Worm (Caenorhabditis elegans) whole organism, mixed stage, embryonic: Measurements from ENCODE around the gene gpdh-2.

ENCODE experiments used
- bed-3 ChIP-seq: fragments of 200-800 bp; sonication (Bioruptor generic); optimal IDR thresholded peaks from 3 replicates; lab custom pipeline; 2018; ENCODE audit warnings: mild to moderate bottlenecking, missing genetic modification characterization, moderate library complexity, missing compliant biosample characterization
- blmp-1 ChIP-seq: fragments of 150-350 bp; optimal IDR thresholded peaks from 2 replicates; lab custom pipeline; 2014; ENCODE audit warnings: missing biosample characterization, missing genetic modification characterization
- ceh-39 ChIP-seq: fragments of 150-350 bp; optimal IDR thresholded peaks from 2 replicates; lab custom pipeline; 2014; ENCODE audit warnings: missing biosample characterization, missing genetic modification characterization
- ceh-43 ChIP-seq: fragments of 200-800 bp; sonication (Bioruptor generic); optimal IDR thresholded peaks from 2 replicates; lab custom pipeline; 2018; ENCODE audit warnings: mild to moderate bottlenecking, missing genetic modification characterization, moderate library complexity, missing compliant biosample characterization
- ceh-83 ChIP-seq: fragments of 200-800 bp; sonication (Bioruptor generic); optimal IDR thresholded peaks from 2 replicates; lab custom pipeline; 2018; ENCODE audit warnings: mild to moderate bottlenecking, missing genetic modification characterization, missing compliant biosample characterization
- ces-1 ChIP-seq: fragments of 150-350 bp; optimal IDR thresholded peaks from 2 replicates; lab custom pipeline; 2014; ENCODE audit warnings: missing biosample characterization, missing genetic modification reagents, missing genetic modification characterization
- cnd-1 ChIP-seq: fragments of 200-800 bp; sonication (Bioruptor generic); optimal IDR thresholded peaks from 2 replicates; lab custom pipeline; 2018; ENCODE audit warnings: mild to moderate bottlenecking, missing genetic modification characterization, missing compliant biosample characterization
- drap-1 ChIP-seq: fragments of 200-800 bp; sonication (Bioruptor generic); optimal IDR thresholded peaks from 3 replicates; lab custom pipeline; 2018; ENCODE audit warnings: mild to moderate bottlenecking, missing genetic modification characterization, missing compliant biosample characterization
- elt-3 ChIP-seq: fragments of 150-350 bp; optimal IDR thresholded peaks from 2 replicates; lab custom pipeline; 2014; ENCODE audit warnings: missing biosample characterization, missing genetic modification characterization
- flh-1 ChIP-seq: fragments of 200-800 bp; sonication (Bioruptor generic); optimal IDR thresholded peaks from 2 replicates; lab custom pipeline; 2018; ENCODE audit warnings: mild to moderate bottlenecking, missing genetic modification characterization, moderate library complexity, missing compliant biosample characterization
- hlh-1 ChIP-seq: fragments of 150-350 bp; optimal IDR thresholded peaks from 2 replicates; lab custom pipeline; 2014; ENCODE audit warnings: missing biosample characterization, missing genetic modification reagents, missing genetic modification characterization
- lin-13 ChIP-seq: fragments of 150-350 bp; optimal IDR thresholded peaks from 2 replicates; lab custom pipeline; 2014; ENCODE audit warnings: missing biosample characterization, missing genetic modification characterization
- lin-32 ChIP-seq: fragments of 200-800 bp; sonication (Bioruptor generic); optimal IDR thresholded peaks from 2 replicates; lab custom pipeline; 2018; ENCODE audit warnings: mild to moderate bottlenecking, missing genetic modification characterization, missing compliant biosample characterization
- lsy-2 ChIP-seq: fragments of 150-350 bp; optimal IDR thresholded peaks from 2 replicates; lab custom pipeline; 2014; ENCODE audit warnings: missing biosample characterization, missing genetic modification characterization
- mab-5 ChIP-seq: fragments of 150-350 bp; optimal IDR thresholded peaks from 2 replicates; lab custom pipeline; 2014; ENCODE audit warnings: missing biosample characterization, missing genetic modification characterization
- mep-1 ChIP-seq: fragments of 150-350 bp; optimal IDR thresholded peaks from 2 replicates; lab custom pipeline; 2017; ENCODE audit warnings: missing biosample characterization, missing genetic modification reagents, missing genetic modification characterization, inconsistent platforms
- mls-2 ChIP-seq: sonication (generic microtip); optimal IDR thresholded peaks from 2 replicates; lab custom pipeline; 2016; ENCODE audit warnings: mild to moderate bottlenecking, missing genetic modification characterization, moderate library complexity, missing compliant biosample characterization
- nhr-12 ChIP-seq: fragments of 150-350 bp; optimal IDR thresholded peaks from 2 replicates; lab custom pipeline; 2014; ENCODE audit warnings: missing biosample characterization, missing genetic modification characterization
- nhr-2 ChIP-seq: fragments of 150-350 bp; optimal IDR thresholded peaks from 2 replicates; lab custom pipeline; 2014; ENCODE audit warnings: missing biosample characterization, missing genetic modification characterization
- nhr-237 ChIP-seq: fragments of 150-350 bp; optimal IDR thresholded peaks from 2 replicates; lab custom pipeline; 2014; ENCODE audit warnings: missing biosample characterization, missing genetic modification characterization
- nhr-28 ChIP-seq: fragments of 150-350 bp; optimal IDR thresholded peaks from 2 replicates; lab custom pipeline; 2014; ENCODE audit warnings: missing biosample characterization, missing genetic modification characterization
- nhr-76 ChIP-seq: sonication (generic microtip); optimal IDR thresholded peaks from 2 replicates; lab custom pipeline; 2017; ENCODE audit warnings: missing biosample characterization, missing genetic modification characterization
- pha-4 ChIP-seq: fragments of 150-350 bp; optimal IDR thresholded peaks from 2 replicates; lab custom pipeline; 2018; ENCODE audit warnings: missing biosample characterization, missing genetic modification reagents, missing genetic modification characterization
- sem-2 ChIP-seq: fragments of 200-800 bp; sonication (Bioruptor generic); optimal IDR thresholded peaks from 2 replicates; lab custom pipeline; 2018; ENCODE audit warnings: mild to moderate bottlenecking, missing genetic modification characterization, missing compliant biosample characterization
- snpc-4 ChIP-seq: fragments of 150-350 bp; optimal IDR thresholded peaks from 2 replicates; lab custom pipeline; 2014; ENCODE audit warnings: missing biosample characterization, missing genetic modification characterization
- sptf-1 ChIP-seq: sonication (generic microtip); optimal IDR thresholded peaks from 2 replicates; lab custom pipeline; 2017; ENCODE audit warnings: mild to moderate bottlenecking, missing genetic modification characterization, moderate library complexity, missing compliant biosample characterization
- tbx-8 ChIP-seq: fragments of 200-800 bp; sonication (Bioruptor generic); optimal IDR thresholded peaks from 2 replicates; lab custom pipeline; 2018; ENCODE audit warnings: mild to moderate bottlenecking, missing genetic modification characterization, moderate library complexity, missing compliant biosample characterization
- unc-120 ChIP-seq: sonication (generic microtip); optimal IDR thresholded peaks from 2 replicates; lab custom pipeline; 2017; ENCODE audit warnings: missing genetic modification characterization, missing compliant biosample characterization; ENCODE audit not compliant: poor library complexity, severe bottlenecking
- unc-39 ChIP-seq: fragments of 150-350 bp; optimal IDR thresholded peaks from 2 replicates; lab custom pipeline; 2014; ENCODE audit warnings: missing biosample characterization, missing genetic modification characterization
- unc-62 ChIP-seq: fragments of 150-350 bp; optimal IDR thresholded peaks from 2 replicates; lab custom pipeline; 2014; ENCODE audit warnings: missing biosample characterization, missing genetic modification reagents, missing genetic modification characterization
- zip-8 ChIP-seq: fragments of 150-350 bp; optimal IDR thresholded peaks from 2 replicates; lab custom pipeline; 2014; ENCODE audit warnings: missing biosample characterization, missing genetic modification characterization
- ztf-11 ChIP-seq: fragments of 150-350 bp; optimal IDR thresholded peaks from 2 replicates; lab custom pipeline; 2014; ENCODE audit warnings: missing biosample characterization, missing genetic modification characterization

Gene gpdh-2

DNA sequence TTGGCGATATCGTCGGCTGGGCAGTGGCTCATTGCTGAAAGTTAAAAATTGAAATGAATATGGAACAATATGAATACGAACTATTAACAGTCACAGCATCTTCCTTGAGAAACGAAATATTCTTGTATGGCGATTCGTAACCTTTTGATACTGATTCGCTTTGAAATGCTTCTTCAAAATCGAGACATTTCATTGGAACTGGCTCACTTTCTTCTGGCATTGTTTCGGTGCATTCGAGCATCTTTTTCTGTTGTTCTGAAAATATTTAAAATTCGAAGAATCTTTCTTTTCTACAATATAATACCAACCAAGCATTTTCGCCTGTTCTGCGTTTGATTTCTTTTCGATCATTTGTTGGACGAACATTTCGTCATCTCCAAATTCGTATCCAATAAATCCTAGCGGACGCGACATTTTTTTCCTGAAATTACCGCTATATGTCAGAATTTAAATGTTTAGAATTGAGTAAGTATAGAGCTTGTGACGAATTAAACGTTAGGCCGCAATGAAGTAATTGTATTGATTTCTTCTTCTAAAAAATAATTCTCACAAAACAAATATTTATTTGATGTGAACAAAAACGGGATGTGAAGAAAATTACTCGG, 34.6 kb downstream of the gpdh-2 start, which contains the start of gene lin-52:
TSS of gene lin-52 (minus strand) at position 421 of the 605 bp plus-strand sequence.
- no peak for TF ChIP-seq hlh-1
- TF ChIP-seq nhr-28 (tag; lab: Kevin White, UChicago): no peak
- no peak for TF ChIP-seq lsy-2
- no peak for TF ChIP-seq ztf-11 (tag; lab: Kevin White, UChicago)
- TF ChIP-seq nhr-2: no peak

DNA sequence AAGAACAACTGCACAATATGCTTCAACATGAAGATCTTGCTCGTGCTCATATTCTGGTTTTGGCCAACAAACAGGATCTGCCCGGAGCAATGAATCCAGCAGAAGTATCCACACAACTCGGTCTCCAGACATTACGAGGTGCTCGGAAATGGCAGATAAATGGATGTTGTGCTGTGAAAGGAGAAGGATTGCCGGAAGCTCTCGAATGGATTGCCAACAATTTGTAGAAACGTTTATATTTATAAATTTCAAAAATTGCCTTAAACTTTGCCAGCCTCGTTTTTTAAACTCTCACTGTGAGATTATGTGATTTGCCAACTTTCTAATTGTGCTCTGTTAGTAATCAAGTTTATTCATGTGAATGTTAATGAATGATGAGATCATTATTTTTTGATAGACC, 35.2 kb downstream of the gpdh-2 start:
- no peak for TF ChIP-seq ces-1 (GFP tag; lab: Kevin White, UChicago)
- no peak for TF ChIP-seq flh-1
- TF ChIP-seq nhr-2: no peak
- TF ChIP-seq unc-120: no peak
- TF ChIP-seq mls-2 (tag; lab: Kevin White, UChicago): no peak
- no peak for TF ChIP-seq ceh-83
- TF ChIP-seq mab-5: no peak
- TF ChIP-seq sem-2: no peak
- TF ChIP-seq bed-3 (GFP tag; lab: Kevin White, UChicago): no peak
- TF ChIP-seq cnd-1 (tag; lab: Kevin White, UChicago): no peak
- TF ChIP-seq zip-8: no peak
- no peak for TF ChIP-seq elt-3 (tag; lab: Kevin White, UChicago)
- no peak for TF ChIP-seq snpc-4 (tag; lab: Kevin White, UChicago)
- no peak for TF ChIP-seq unc-62 (GFP tag; lab: Kevin White, UChicago)
- TF ChIP-seq lin-13 (tag; lab: Kevin White, UChicago): no peak
- TF ChIP-seq nhr-12 (tag; lab: Kevin White, UChicago): no peak
- TF ChIP-seq lsy-2: no peak
- no peak for TF ChIP-seq nhr-28 (tag; lab: Kevin White, UChicago)

DNA sequence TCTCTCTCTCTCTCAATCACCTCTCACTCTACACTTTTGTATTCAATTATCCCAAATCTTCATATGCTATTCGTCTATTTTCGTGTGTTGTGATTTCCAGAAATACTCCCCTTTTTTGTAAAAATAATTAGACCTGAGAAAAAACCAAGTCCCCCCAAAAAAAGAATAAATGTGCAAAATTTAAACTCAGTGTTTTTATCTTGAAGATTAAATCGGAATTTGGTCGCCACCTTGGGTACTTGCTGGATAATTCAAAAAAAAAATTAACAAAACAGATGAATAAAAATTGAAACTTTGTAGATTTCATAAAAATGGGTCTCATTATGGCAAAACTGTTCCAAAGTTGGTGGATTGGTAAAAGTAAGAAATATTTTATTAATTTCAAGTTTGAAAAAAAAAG, 36.0 kb downstream of the gpdh-2 start, which contains the start of gene arl-5:
TSS of gene arl-5 (plus strand) at position 301 of the 400 bp plus-strand sequence.
- TF ChIP-seq zip-8: no peak
- no peak for TF ChIP-seq nhr-76
- TF ChIP-seq drap-1 (GFP tag; lab: Kevin White, UChicago): no peak
- no peak for TF ChIP-seq mls-2 (tag; lab: Kevin White, UChicago)
- TF ChIP-seq blmp-1: no peak
- TF ChIP-seq ces-1 (GFP tag; lab: Kevin White, UChicago): no peak
- TF ChIP-seq pha-4 (tag; lab: Kevin White, UChicago): no peak
- TF ChIP-seq ceh-39 (tag; lab: Kevin White, UChicago): no peak
- TF ChIP-seq bed-3 (GFP tag; lab: Kevin White, UChicago): no peak

DNA sequence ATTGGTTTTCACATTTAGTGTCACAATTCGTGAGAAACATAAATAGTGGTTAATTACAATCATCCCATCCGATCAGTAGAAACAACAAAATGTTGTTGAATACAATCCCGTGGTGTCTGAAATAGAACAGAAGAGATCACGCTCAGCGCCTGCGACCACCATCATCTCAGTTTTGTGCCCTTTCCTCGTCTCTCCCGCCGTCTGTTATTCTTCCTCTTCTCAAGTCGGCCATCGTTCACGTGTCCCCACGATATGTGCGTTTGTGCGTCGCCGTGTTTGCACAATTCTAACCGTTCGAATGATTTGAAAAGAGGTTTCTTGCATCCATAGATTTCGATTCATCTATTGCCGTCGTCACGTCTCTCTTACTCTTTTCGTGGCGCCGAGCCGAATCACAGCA, 40.2 kb downstream of the gpdh-2 start, which contains the start of gene panl-3:
TSS of gene panl-3 (plus strand) at position 294 of the 400 bp plus-strand sequence.
- TF ChIP-seq drap-1 (GFP tag; lab: Kevin White, UChicago) (no peak), mep-1 (tag; lab: Kevin White, UChicago) (peak; percentile 49), nhr-237 (no peak), cnd-1 (tag; lab: Kevin White, UChicago) (peak; percentile 46), nhr-76 (no peak), lsy-2 (peak; percentile 4), ceh-43 (no peak), tbx-8 (GFP tag; lab: Kevin White, UChicago) (no peak), sptf-1 (tag; lab: Kevin White, UChicago) (peak; percentile 37), pha-4 (tag; lab: Kevin White, UChicago) (peak; percentile 23), unc-62 (GFP tag; lab: Kevin White, UChicago) (no peak), lin-13 (tag; lab: Kevin White, UChicago) (peak; percentile 14), mls-2 (tag; lab: Kevin White, UChicago) (no peak)

DNA sequence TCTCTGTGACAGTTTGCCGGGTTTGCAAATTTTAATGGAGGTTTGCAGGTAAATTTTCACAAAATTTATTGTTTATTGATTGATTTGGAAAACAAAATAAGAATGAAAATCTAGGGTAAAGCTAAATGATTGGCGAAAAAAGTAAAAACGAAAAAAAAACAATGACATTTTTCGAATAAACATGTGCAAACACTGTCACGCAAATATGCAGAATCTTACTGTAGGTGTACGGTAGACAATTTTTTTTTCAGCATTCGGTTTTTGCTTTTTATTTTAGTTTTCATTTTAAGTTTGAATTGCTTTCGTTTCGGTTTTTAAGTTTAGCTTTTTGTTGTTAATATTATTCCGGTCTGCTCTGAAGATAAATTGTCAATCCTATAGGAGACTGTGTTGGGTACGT, 41.1 kb downstream of the gpdh-2 start:
- TF ChIP-seq lin-32 (GFP tag; lab: Kevin White, UChicago) (no peak), nhr-2 (no peak), bed-3 (GFP tag; lab: Kevin White, UChicago) (no peak), lsy-2 (peak; percentile 81), zip-8 (no peak), unc-39 (tag; lab: Kevin White, UChicago) (no peak)
